Worm (Caenorhabditis elegans) whole organism, early embryonic: ENCODE results near the gene sru-48.
A peak's percentile ranks its signal among the peaks of the same experiment; 100 is the strongest.

Experiments used
- B0310.2 ChIP-seq: sonication (generic microtip); optimal IDR thresholded peaks from 2 replicates; lab custom pipeline; 2016; ENCODE audit warnings: mild to moderate bottlenecking, missing genetic modification characterization, missing compliant biosample characterization
- F13C5.2 ChIP-seq: sonication (generic microtip); optimal IDR thresholded peaks from 2 replicates; lab custom pipeline; 2017; ENCODE audit warnings: mild to moderate bottlenecking, missing genetic modification characterization, inconsistent platforms, missing compliant biosample characterization
- aly-1 ChIP-seq: sonication (generic microtip); optimal IDR thresholded peaks from 2 replicates; lab custom pipeline; 2016; ENCODE audit warnings: missing genetic modification characterization, missing compliant biosample characterization
- ama-1 ChIP-seq: fragments of 150-350 bp; optimal IDR thresholded peaks from 2 replicates; lab custom pipeline; 2014
- ceh-13 ChIP-seq: fragments of 200-800 bp; sonication (Bioruptor generic); optimal IDR thresholded peaks from 2 replicates; lab custom pipeline; 2018; ENCODE audit warnings: mild to moderate bottlenecking, missing genetic modification characterization, missing compliant biosample characterization
- ceh-36 ChIP-seq: sonication (generic microtip); optimal IDR thresholded peaks from 2 replicates; lab custom pipeline; 2016; ENCODE audit warnings: missing genetic modification characterization, inconsistent platforms, missing compliant biosample characterization
- ets-7 ChIP-seq: sonication (generic microtip); optimal IDR thresholded peaks from 2 replicates; lab custom pipeline; 2016; ENCODE audit warnings: missing genotype, missing genetic modification characterization, missing compliant biosample characterization
- flt-1 ChIP-seq: fragments of 200-800 bp; sonication (Bioruptor generic); IDR thresholded peaks from 2 replicates; pipeline ENCODE4 v1.3.6; 2022; ENCODE audit warnings: missing genetic modification characterization, missing compliant biosample characterization
- hmbx-1 ChIP-seq: sonication (generic microtip); optimal IDR thresholded peaks from 2 replicates; lab custom pipeline; 2016; ENCODE audit warnings: mild to moderate bottlenecking, missing genetic modification characterization, missing compliant biosample characterization
- hmg-4 ChIP-seq: fragments of 200-800 bp; sonication (Bioruptor generic); optimal IDR thresholded peaks from 2 replicates; lab custom pipeline; 2018; ENCODE audit warnings: mild to moderate bottlenecking, missing genetic modification characterization, missing compliant biosample characterization
- hnd-1 ChIP-seq: sonication (generic microtip); optimal IDR thresholded peaks from 2 replicates; lab custom pipeline; 2016; ENCODE audit warnings: missing genetic modification characterization, missing compliant biosample characterization
- pes-1 ChIP-seq: fragments of 200-800 bp; sonication (Bioruptor generic); IDR thresholded peaks from 2 replicates; pipeline ENCODE4 v1.3.6; 2022; ENCODE audit warnings: missing genetic modification reagents, missing genetic modification characterization, missing compliant biosample characterization
- scrt-1 ChIP-seq: fragments of 200-800 bp; sonication (Bioruptor generic); IDR thresholded peaks from 2 replicates; pipeline ENCODE4 v1.3.6; 2022; ENCODE audit warnings: missing genetic modification characterization, missing compliant biosample characterization
- sea-1 ChIP-seq: fragments of 200-800 bp; sonication (Bioruptor generic); conservative IDR thresholded peaks from 2 replicates; pipeline ENCODE4 v1.3.6; 2022; ENCODE audit warnings: missing genetic modification characterization, missing compliant biosample characterization
- tbx-11 ChIP-seq: fragments of 200-800 bp; sonication (Bioruptor generic); IDR thresholded peaks from 2 replicates; pipeline ENCODE4 v1.3.6; 2022; ENCODE audit warnings: missing genetic modification characterization, missing compliant biosample characterization
- tbx-37 ChIP-seq: fragments of 200-800 bp; sonication (Bioruptor generic); conservative IDR thresholded peaks from 2 replicates; pipeline ENCODE4 v1.3.6; 2022; ENCODE audit warnings: missing genetic modification reagents, missing genetic modification characterization, missing compliant biosample characterization
- tra-4 ChIP-seq: sonication (generic microtip); optimal IDR thresholded peaks from 2 replicates; lab custom pipeline; 2017; ENCODE audit warnings: missing genetic modification characterization, missing compliant biosample characterization

sru-48 gene

DNA sequence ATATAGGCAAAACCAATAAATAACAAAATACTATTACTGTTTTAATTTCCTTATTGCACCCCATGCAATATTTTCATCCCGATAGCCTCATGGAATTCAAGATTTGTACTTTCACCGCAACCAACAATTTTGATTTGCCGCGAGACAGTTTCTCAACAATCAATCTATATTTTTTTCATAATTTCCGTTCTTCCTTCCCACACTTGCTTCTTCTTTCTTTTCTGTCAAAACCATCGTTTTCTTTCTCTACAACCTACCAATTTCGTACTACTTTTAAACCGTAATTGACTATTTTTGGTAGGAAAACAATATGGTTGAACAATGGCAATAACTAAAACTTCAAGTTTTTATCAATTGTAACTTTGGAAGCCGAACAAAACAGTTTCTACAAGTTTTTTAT lies 32.1 kb upstream of the sru-48 start, which contains the start of gene C31H2.14:
TSS of gene C31H2.14 (plus strand) at position 301 of the 400 bp plus-strand sequence.
- TF ChIP-seq B0310.2 (tag; lab: Kevin White, UChicago) (no peak), tra-4 (tag; lab: Kevin White, UChicago) (no peak)

ce11 chrX:5150389-5150788 lies 29.6 kb upstream of the sru-48 start, which contains the start of gene dpy-8:
TSS of gene dpy-8 (minus strand) at chrX:5150476.
- TF ChIP-seq F13C5.2 (tag; lab: Kevin White, UChicago): no peak
- no peak for TF ChIP-seq ceh-13

DNA sequence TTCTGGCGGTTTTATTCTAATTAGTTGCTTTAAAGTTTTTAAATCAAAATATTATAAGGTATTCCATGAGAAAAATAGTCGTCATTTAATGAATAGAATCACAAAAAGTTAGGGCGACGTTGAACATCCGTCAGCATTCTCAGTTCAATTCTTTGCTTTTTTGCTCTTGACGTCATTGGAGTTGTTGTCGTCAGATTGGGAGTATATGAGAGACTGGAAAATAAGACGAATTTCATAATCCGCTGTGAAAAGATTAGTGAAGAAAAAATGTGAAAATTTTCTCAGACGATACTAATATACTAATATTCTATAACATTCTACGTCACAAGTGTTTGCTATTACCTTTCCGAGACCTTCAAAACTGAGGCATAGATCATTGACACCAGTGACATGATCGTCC lies 28.6 kb upstream of the sru-48 start:
- TF ChIP-seq ceh-36 (tag; lab: Kevin White, UChicago) (no peak), scrt-1 (no peak), tra-4 (tag; lab: Kevin White, UChicago) (no peak), ets-7 (tag; lab: Kevin White, UChicago) (no peak)

- TF ChIP-seq tbx-37: no peak
- TF ChIP-seq B0310.2 (tag; lab: Kevin White, UChicago): no peak
- no peak for TF ChIP-seq ceh-36 (tag; lab: Kevin White, UChicago)
- no peak for TF ChIP-seq F13C5.2 (tag; lab: Kevin White, UChicago)
- no peak for TF ChIP-seq ceh-13
- TF ChIP-seq flt-1 (GFP tag; lab: Robert Waterston, UW): no peak
- TF ChIP-seq tra-4 (tag; lab: Kevin White, UChicago): no peak
- no peak for TF ChIP-seq hmbx-1
- TF ChIP-seq hnd-1 (tag; lab: Kevin White, UChicago): no peak
- no peak for TF ChIP-seq ets-7 (tag; lab: Kevin White, UChicago)
- TF ChIP-seq scrt-1: no peak
Observed at ce11 chrX:5151866-5152265, 28.1 kb upstream of the sru-48 start.

DNA sequence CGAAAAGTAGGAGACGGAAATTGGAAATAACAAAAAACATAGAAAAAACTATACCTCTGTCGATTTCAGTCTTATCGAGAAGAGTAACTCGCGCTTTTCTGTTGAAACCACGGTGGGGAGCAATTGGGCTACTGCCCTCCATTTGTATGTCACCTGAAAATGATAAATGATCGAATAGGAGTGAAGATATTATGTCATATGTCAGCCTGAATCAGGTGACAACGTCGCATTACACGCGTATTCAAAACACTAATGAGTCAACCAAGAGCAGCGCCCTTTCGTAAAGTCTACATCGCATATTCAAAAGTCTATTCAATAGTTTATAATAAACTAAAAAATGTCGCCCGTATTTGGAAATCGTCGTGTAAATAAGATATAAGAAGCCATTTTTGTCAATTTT lies 27.0 kb upstream of the sru-48 start:
- TF ChIP-seq hmbx-1: no peak

ce11 chrX:5154278-5154677 lies 25.7 kb upstream of the sru-48 start, which contains the start of gene C31H2.3:
TSS of gene C31H2.3 (minus strand) at chrX:5154378.
- no peak for TF ChIP-seq scrt-1
- TF ChIP-seq ceh-36 (tag; lab: Kevin White, UChicago): no peak
- TF ChIP-seq tbx-37: no peak
- TF ChIP-seq pes-1 (GFP tag; lab: Robert Waterston, UW): no peak
- TF ChIP-seq hmg-4: no peak
- TF ChIP-seq ama-1 (lab: Kevin White, UChicago): no peak
- no peak for TF ChIP-seq tra-4 (tag; lab: Kevin White, UChicago)

ce11 chrX:5159645-5160044 lies 20.3 kb upstream of the sru-48 start, which contains the start of gene C31H2.4:
TSS of gene C31H2.4 (minus strand) at chrX:5159663.
- no peak for TF ChIP-seq scrt-1
- no peak for TF ChIP-seq F13C5.2 (tag; lab: Kevin White, UChicago)
- TF ChIP-seq ets-7 (tag; lab: Kevin White, UChicago): no peak
- TF ChIP-seq hmg-4: no peak
- no peak for TF ChIP-seq flt-1 (GFP tag; lab: Robert Waterston, UW)
- no peak for TF ChIP-seq ceh-36 (tag; lab: Kevin White, UChicago)
- no peak for TF ChIP-seq ceh-13

DNA sequence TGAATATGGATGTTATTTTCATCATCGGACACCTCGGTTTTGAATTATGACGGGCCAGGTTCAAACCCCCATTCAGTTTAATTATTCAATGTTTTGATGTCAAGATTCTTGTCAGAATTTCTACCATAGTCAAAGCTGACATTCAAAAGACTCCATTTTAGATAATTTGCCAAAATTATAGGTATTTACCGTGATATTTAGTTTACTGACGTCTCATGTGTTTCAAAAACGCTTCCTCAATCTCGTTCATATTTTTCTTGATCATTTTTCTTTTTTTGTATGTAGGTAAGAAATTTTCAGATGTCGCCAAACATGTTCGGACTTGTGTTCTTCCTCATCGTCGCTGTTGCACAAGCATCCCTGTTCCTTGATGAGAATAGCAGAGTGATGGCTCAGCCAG lies 17.2 kb upstream of the sru-48 start, which contains the start of gene EGAP5.1:
TSS of gene EGAP5.1 (plus strand) at position 301 of the 400 bp plus-strand sequence.
- TF ChIP-seq tbx-37: no peak
- no peak for TF ChIP-seq tbx-11 (GFP tag; lab: Robert Waterston, UW)
- TF ChIP-seq ceh-36 (tag; lab: Kevin White, UChicago): no peak
- TF ChIP-seq aly-1 (tag; lab: Kevin White, UChicago): no peak
- no peak for TF ChIP-seq scrt-1
- no peak for TF ChIP-seq B0310.2 (tag; lab: Kevin White, UChicago)
- no peak for TF ChIP-seq ceh-13
- TF ChIP-seq pes-1 (GFP tag; lab: Robert Waterston, UW): no peak
- TF ChIP-seq ama-1 (lab: Kevin White, UChicago): no peak
- TF ChIP-seq tra-4 (tag; lab: Kevin White, UChicago): no peak
- TF ChIP-seq hmg-4: no peak
- TF ChIP-seq ets-7 (tag; lab: Kevin White, UChicago): no peak
- TF ChIP-seq hmbx-1: no peak
- TF ChIP-seq sea-1 (GFP tag; lab: Robert Waterston, UW): no peak
- no peak for TF ChIP-seq F13C5.2 (tag; lab: Kevin White, UChicago)

DNA sequence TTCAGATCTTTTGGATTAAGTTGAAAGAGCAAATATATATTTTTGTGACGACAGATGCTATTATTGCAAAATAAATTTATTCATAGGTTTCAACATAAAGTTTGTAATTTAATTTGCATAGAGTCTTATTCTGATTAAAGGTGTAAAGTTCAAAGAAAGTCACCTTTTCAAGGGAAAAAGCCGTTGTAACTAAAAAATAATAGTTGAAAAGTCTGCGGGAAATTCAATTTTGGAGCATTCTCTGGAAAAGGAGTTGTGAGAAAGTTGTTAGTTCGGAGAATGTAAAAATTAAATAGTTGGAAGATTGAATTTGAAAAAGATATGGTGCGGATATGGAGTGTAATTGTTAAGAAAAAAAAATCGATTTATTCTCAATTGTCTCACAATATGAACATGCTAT lies 15.9 kb upstream of the sru-48 start:
- TF ChIP-seq hmbx-1: no peak
- no peak for TF ChIP-seq F13C5.2 (tag; lab: Kevin White, UChicago)
- TF ChIP-seq scrt-1: no peak
- TF ChIP-seq flt-1 (GFP tag; lab: Robert Waterston, UW): no peak

DNA sequence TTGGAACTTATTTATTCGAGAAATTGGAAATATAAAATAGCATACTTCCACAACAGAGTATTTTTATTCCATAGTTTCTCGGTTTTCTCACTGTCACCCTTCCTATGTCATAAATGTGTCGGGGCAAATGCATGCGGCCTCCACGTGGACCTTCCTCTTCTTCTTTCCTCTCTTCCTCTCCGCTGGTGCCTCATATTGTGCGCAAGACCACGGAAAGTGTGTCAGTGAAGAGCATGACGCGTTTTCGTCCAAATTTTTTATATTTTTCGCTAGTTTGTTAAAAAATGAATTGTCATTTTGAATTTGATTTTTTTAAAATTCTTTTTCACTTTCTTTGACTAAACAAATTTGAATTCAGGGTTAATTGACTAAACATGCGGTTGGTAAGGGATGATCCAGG lies 14.9 kb upstream of the sru-48 start, which contains the start of gene mans-3:
TSS of gene mans-3 (plus strand) at position 359 of the 400 bp plus-strand sequence.
- TF ChIP-seq hmg-4: no peak
- TF ChIP-seq tra-4 (tag; lab: Kevin White, UChicago): no peak
- peak; percentile 72; the same call in 1 of the 2 replicates for TF ChIP-seq pes-1 (GFP tag; lab: Robert Waterston, UW)
- no peak for TF ChIP-seq sea-1 (GFP tag; lab: Robert Waterston, UW)
- TF ChIP-seq hmbx-1: peak; percentile 17
- 0 out of 2 replicates have a peak, but pooled peaks have one; percentile 42 for TF ChIP-seq tbx-37
- TF ChIP-seq F13C5.2 (tag; lab: Kevin White, UChicago): peak; percentile 83
- TF ChIP-seq aly-1 (tag; lab: Kevin White, UChicago): no peak
- no peak for TF ChIP-seq flt-1 (GFP tag; lab: Robert Waterston, UW)
- TF ChIP-seq ceh-13: peak; percentile 15
- TF ChIP-seq ceh-36 (tag; lab: Kevin White, UChicago): peak; percentile 47
- TF ChIP-seq ama-1 (lab: Kevin White, UChicago): no peak
- TF ChIP-seq hnd-1 (tag; lab: Kevin White, UChicago): peak; percentile 23
- TF ChIP-seq tbx-11 (GFP tag; lab: Robert Waterston, UW): 0 out of 2 replicates have a peak, but pooled peaks have one; percentile 35
- peak; percentile 27 for TF ChIP-seq B0310.2 (tag; lab: Kevin White, UChicago)
- peak; percentile 17 for TF ChIP-seq ets-7 (tag; lab: Kevin White, UChicago)
- TF ChIP-seq scrt-1: no peak
